Worm (Caenorhabditis elegans) whole organism, L3 larva: ENCODE data around the gene ocam-1.
"Not testable (repeated sequence)": the region's sequence is repeated elsewhere in the genome, so short reads cannot be mapped to it uniquely, and the experiment has no call there.

Source experiments
- R02D3.7 ChIP-seq: fragments of 150-350 bp; optimal IDR thresholded peaks from 2 replicates; lab custom pipeline; 2014; ENCODE audit warnings: missing biosample characterization, missing genetic modification characterization
- ZK546.5 ChIP-seq: sonication (generic microtip); optimal IDR thresholded peaks from 2 replicates; lab custom pipeline; 2017; ENCODE audit warnings: missing biosample characterization, missing genetic modification characterization
- aly-2 ChIP-seq: fragments of 150-350 bp; optimal IDR thresholded peaks from 2 replicates; lab custom pipeline; 2014; ENCODE audit warnings: missing biosample characterization, missing genetic modification characterization
- ama-1 ChIP-seq: fragments of 150-350 bp; optimal IDR thresholded peaks from 2 replicates; lab custom pipeline; 2018
- ceh-16 ChIP-seq: sonication (generic microtip); optimal IDR thresholded peaks from 2 replicates; lab custom pipeline; 2017; ENCODE audit warnings: missing biosample characterization, missing genetic modification characterization
- ceh-28 ChIP-seq: fragments of 150-350 bp; optimal IDR thresholded peaks from 2 replicates; lab custom pipeline; 2014; ENCODE audit warnings: missing biosample characterization, missing genetic modification reagents, missing genetic modification characterization
- ceh-82 ChIP-seq: fragments of 150-350 bp; optimal IDR thresholded peaks from 2 replicates; lab custom pipeline; 2014; ENCODE audit warnings: missing biosample characterization, missing genetic modification characterization
- daf-12 ChIP-seq: fragments of 150-350 bp; optimal IDR thresholded peaks from 2 replicates; lab custom pipeline; 2014; ENCODE audit warnings: missing biosample characterization, missing genetic modification reagents, missing genetic modification characterization
- egl-27 ChIP-seq: sonication (generic microtip); optimal IDR thresholded peaks from 4 replicates; lab custom pipeline; 2017; ENCODE audit warnings: missing biosample characterization, missing genetic modification reagents, missing genetic modification characterization
- egl-5 ChIP-seq: fragments of 150-350 bp; optimal IDR thresholded peaks from 2 replicates; lab custom pipeline; 2017; ENCODE audit warnings: missing biosample characterization, missing genetic modification reagents, missing genetic modification characterization, inconsistent platforms
- elt-2 ChIP-seq: sonication (generic microtip); optimal IDR thresholded peaks from 2 replicates; lab custom pipeline; 2016; ENCODE audit warnings: missing genetic modification reagents, mild to moderate bottlenecking, missing genetic modification characterization, missing compliant biosample characterization
- elt-3 ChIP-seq, 3 experiments: fragments of 150-350 bp in 1 of 3; sonication (generic microtip) in 2 of 3; optimal IDR thresholded peaks; 2 replicates in 2 of 3; 4 replicates in 1 of 3; lab custom pipeline; 2014 to 2017; ENCODE audit warnings: missing biosample characterization in 3 of 3, missing genetic modification characterization in 3 of 3
- eor-1 ChIP-seq, 2 experiments: fragments of 150-350 bp; optimal IDR thresholded peaks; 2 replicates each; lab custom pipeline; 2014 to 2018; ENCODE audit warnings: missing biosample characterization in 2 of 2, missing genetic modification characterization in 2 of 2
- fkh-10 ChIP-seq: sonication (generic microtip); optimal IDR thresholded peaks from 2 replicates; lab custom pipeline; 2017; ENCODE audit warnings: missing biosample characterization, missing genetic modification reagents, missing genetic modification characterization
- hmg-11 ChIP-seq: sonication (generic microtip); optimal IDR thresholded peaks from 2 replicates; lab custom pipeline; 2016; ENCODE audit warnings: missing genetic modification characterization, missing compliant biosample characterization
- lin-15B ChIP-seq: fragments of 150-350 bp; optimal IDR thresholded peaks from 2 replicates; lab custom pipeline; 2014; ENCODE audit warnings: missing biosample characterization, missing genetic modification characterization
- lin-39 ChIP-seq: fragments of 150-350 bp; optimal IDR thresholded peaks from 2 replicates; lab custom pipeline; 2018; ENCODE audit warnings: missing biosample characterization, missing genetic modification reagents, missing genetic modification characterization
- lsy-12 ChIP-seq: sonication (generic microtip); optimal IDR thresholded peaks from 2 replicates; lab custom pipeline; 2016; ENCODE audit warnings: mild to moderate bottlenecking, missing genetic modification characterization, missing compliant biosample characterization
- mdl-1 ChIP-seq: fragments of 150-350 bp; optimal IDR thresholded peaks from 2 replicates; lab custom pipeline; 2014; ENCODE audit warnings: missing biosample characterization, missing genetic modification characterization
- mml-1 ChIP-seq: fragments of 150-350 bp; sonication (generic microtip); optimal IDR thresholded peaks from 3 replicates; lab custom pipeline; 2014; ENCODE audit warnings: missing biosample characterization, missing genetic modification characterization
- nfya-1 ChIP-seq: sonication (generic microtip); optimal IDR thresholded peaks from 2 replicates; lab custom pipeline; 2017; ENCODE audit warnings: missing genetic modification characterization, mild to moderate bottlenecking, missing compliant biosample characterization, antibody characterized with exemption, moderate library complexity; ENCODE audit not compliant: insufficient read depth
- nhr-11 ChIP-seq: fragments of 150-350 bp; optimal IDR thresholded peaks from 2 replicates; lab custom pipeline; 2014; ENCODE audit warnings: missing biosample characterization, missing genetic modification characterization
- nhr-12 ChIP-seq: fragments of 150-350 bp; optimal IDR thresholded peaks from 2 replicates; lab custom pipeline; 2014; ENCODE audit warnings: missing biosample characterization, missing genetic modification characterization
- nhr-23 ChIP-seq: fragments of 150-350 bp; optimal IDR thresholded peaks from 2 replicates; lab custom pipeline; 2014; ENCODE audit warnings: missing biosample characterization, missing genetic modification reagents, missing genetic modification characterization
- nhr-25 ChIP-seq: sonication (generic microtip); optimal IDR thresholded peaks from 2 replicates; lab custom pipeline; 2017; ENCODE audit warnings: missing biosample characterization, missing genetic modification characterization
- nhr-28 ChIP-seq: fragments of 150-350 bp; optimal IDR thresholded peaks from 2 replicates; lab custom pipeline; 2014; ENCODE audit warnings: missing biosample characterization, missing genetic modification characterization
- nhr-43 ChIP-seq: sonication (generic microtip); optimal IDR thresholded peaks from 2 replicates; lab custom pipeline; 2016; ENCODE audit warnings: mild to moderate bottlenecking, missing genetic modification characterization, missing compliant biosample characterization; ENCODE audit not compliant: poor library complexity, severe bottlenecking
- nhr-67 ChIP-seq: fragments of 150-350 bp; optimal IDR thresholded peaks from 2 replicates; lab custom pipeline; 2014; ENCODE audit warnings: missing biosample characterization, missing genetic modification characterization
- nhr-76 ChIP-seq: fragments of 150-350 bp; sonication (generic microtip); optimal IDR thresholded peaks from 5 replicates; lab custom pipeline; 2014; ENCODE audit warnings: missing biosample characterization, missing genetic modification characterization
- nhr-77 ChIP-seq: fragments of 150-350 bp; optimal IDR thresholded peaks from 2 replicates; lab custom pipeline; 2014; ENCODE audit warnings: missing biosample characterization, missing genetic modification characterization
- pha-4 ChIP-seq: fragments of 150-350 bp; optimal IDR thresholded peaks from 2 replicates; lab custom pipeline; 2014; ENCODE audit warnings: missing biosample characterization, missing genetic modification reagents, missing genetic modification characterization
- pqm-1 ChIP-seq: fragments of 150-350 bp; optimal IDR thresholded peaks from 2 replicates; lab custom pipeline; 2017; ENCODE audit warnings: missing biosample characterization, missing genetic modification characterization, inconsistent platforms
- sea-2 ChIP-seq: fragments of 150-350 bp; sonication (generic microtip); optimal IDR thresholded peaks from 4 replicates; lab custom pipeline; 2014; ENCODE audit warnings: missing biosample characterization, missing genetic modification reagents, missing genetic modification characterization
- skn-1 ChIP-seq: fragments of 150-350 bp; optimal IDR thresholded peaks from 2 replicates; lab custom pipeline; 2014; ENCODE audit warnings: missing biosample characterization, missing genetic modification characterization
- snpc-4 ChIP-seq: fragments of 150-350 bp; optimal IDR thresholded peaks from 2 replicates; lab custom pipeline; 2014; ENCODE audit warnings: missing biosample characterization, missing genetic modification characterization
- unc-39 ChIP-seq: sonication (generic microtip); optimal IDR thresholded peaks from 4 replicates; lab custom pipeline; 2017; ENCODE audit warnings: missing biosample characterization, missing genetic modification characterization
- unc-62 ChIP-seq: fragments of 150-350 bp; sonication (generic microtip); optimal IDR thresholded peaks from 4 replicates; lab custom pipeline; 2014; ENCODE audit warnings: missing biosample characterization, missing genetic modification reagents, missing genetic modification characterization
- zag-1 ChIP-seq: fragments of 150-350 bp; optimal IDR thresholded peaks from 2 replicates; lab custom pipeline; 2014; ENCODE audit warnings: missing biosample characterization, missing genetic modification characterization
- ztf-11 ChIP-seq: fragments of 150-350 bp; optimal IDR thresholded peaks from 2 replicates; lab custom pipeline; 2014; ENCODE audit warnings: missing biosample characterization, missing genetic modification characterization
- ztf-4 ChIP-seq: fragments of 150-350 bp; optimal IDR thresholded peaks from 2 replicates; lab custom pipeline; 2014; ENCODE audit warnings: missing biosample characterization, missing genetic modification characterization

Gene ocam-1

ce11 chrV:14143634-14144033 lies 23.9 kb downstream of the ocam-1 start (continued):
- no peak for TF ChIP-seq ztf-11

- no peak for TF ChIP-seq aly-2 (tag; lab: Kevin White, UChicago)
- no peak for TF ChIP-seq nhr-43
- TF ChIP-seq unc-62 (GFP tag; lab: Kevin White, UChicago): no peak
- no peak for TF ChIP-seq ztf-4 (tag; lab: Kevin White, UChicago)
- TF ChIP-seq ceh-82 (tag; lab: Kevin White, UChicago): no peak
- no peak for TF ChIP-seq egl-27 (tag; lab: Kevin White, UChicago)
- TF ChIP-seq sea-2 (GFP tag; lab: Kevin White, UChicago): no peak
- TF ChIP-seq hmg-11 (tag; lab: Kevin White, UChicago): no peak
- TF ChIP-seq zag-1 (tag; lab: Kevin White, UChicago): no peak
- no peak for TF ChIP-seq pqm-1 (tag; lab: Kevin White, UChicago)
- no peak for TF ChIP-seq elt-2 (tag; lab: Kevin White, UChicago)
- TF ChIP-seq nhr-76: no peak
- TF ChIP-seq mml-1 (tag; lab: Kevin White, UChicago): no peak
- TF ChIP-seq egl-5: no peak
- no peak for TF ChIP-seq nhr-77
- no peak for TF ChIP-seq nhr-11
- no peak for TF ChIP-seq skn-1
- no peak for TF ChIP-seq pha-4 (tag; lab: Kevin White, UChicago)
Measured at ce11 chrV:14141846-14142245, 25.7 kb downstream of the ocam-1 start.

- TF ChIP-seq fkh-10 (GFP tag; lab: Kevin White, UChicago): peak; percentile 82
- TF ChIP-seq eor-1 (tag; optimal IDR thresholded peaks at IDR 0.05; lab: Kevin White, UChicago): no peak
- TF ChIP-seq pqm-1 (tag; lab: Kevin White, UChicago): no peak
- no peak for TF ChIP-seq mml-1 (tag; lab: Kevin White, UChicago)
- TF ChIP-seq daf-12 (tag; lab: Kevin White, UChicago): no peak
- TF ChIP-seq, all 47 proteins: peak for 1
Measured at ce11 chrV:14140733-14141132, 26.8 kb downstream of the ocam-1 start.

ce11 chrV:14139252-14140100 lies 28.1 kb downstream of the ocam-1 start:
- TF ChIP-seq nhr-25 (tag; lab: Kevin White, UChicago): peak; percentile 23
- no peak for TF ChIP-seq nhr-23 (tag; lab: Kevin White, UChicago)
- peak; percentile 5 for TF ChIP-seq ama-1
- no peak for TF ChIP-seq ztf-11
- TF ChIP-seq lsy-12 (tag; lab: Kevin White, UChicago): no peak
- TF ChIP-seq hmg-11 (tag; lab: Kevin White, UChicago): peak; percentile 23
- peak; percentile 16 for TF ChIP-seq lin-15B
- TF ChIP-seq pqm-1 (tag; lab: Kevin White, UChicago): no peak
- peak; percentile 40 for TF ChIP-seq lin-39 (tag; lab: Kevin White, UChicago)
- no peak for TF ChIP-seq skn-1
- TF ChIP-seq aly-2 (tag; lab: Kevin White, UChicago): no peak
- TF ChIP-seq ZK546.5: no peak
- no peak for TF ChIP-seq eor-1 (tag; optimal IDR thresholded peaks at IDR 0.05; lab: Kevin White, UChicago)

ce11 chrV:14137766-14138165 lies 29.8 kb downstream of the ocam-1 start, which contains the start of gene AH10.4:
TSS of gene AH10.4 (minus strand) at chrV:14137866.
- TF ChIP-seq ama-1; pqm-1 (tag; lab: Kevin White, UChicago); ZK546.5: not testable (repeated sequence)
- TF ChIP-seq, all 47 proteins: peak for 0; not testable (repeated sequence) for 47

ce11 chrV:14136152-14136551 lies 31.4 kb downstream of the ocam-1 start:
- TF ChIP-seq unc-39 (tag; lab: Kevin White, UChicago): no peak
- TF ChIP-seq aly-2 (tag; lab: Kevin White, UChicago): no peak
- peak; percentile 79 for TF ChIP-seq nfya-1 (tag; lab: Kevin White, UChicago)
- no peak for TF ChIP-seq zag-1 (tag; lab: Kevin White, UChicago)
- TF ChIP-seq ceh-28 (tag; lab: Kevin White, UChicago): peak; percentile 17
- peak; percentile 65 for TF ChIP-seq hmg-11 (tag; lab: Kevin White, UChicago)
- no peak for TF ChIP-seq ama-1
- TF ChIP-seq snpc-4 (tag; lab: Kevin White, UChicago): peak; percentile 49
- peak; percentile 47 for TF ChIP-seq lin-39 (tag; lab: Kevin White, UChicago)
- TF ChIP-seq nhr-11: no peak
- peak in 1 of 3 experiments; percentile 18 for TF ChIP-seq elt-3 (tag; optimal IDR thresholded peaks at IDR 0.05; lab: Kevin White, UChicago)
- TF ChIP-seq nhr-25 (tag; lab: Kevin White, UChicago): peak; percentile 77
- peak; percentile 61 for TF ChIP-seq lsy-12 (tag; lab: Kevin White, UChicago)
- no peak for TF ChIP-seq ceh-16 (tag; lab: Kevin White, UChicago)
- no peak for TF ChIP-seq nhr-67 (tag; lab: Kevin White, UChicago)
- no peak for TF ChIP-seq unc-62 (GFP tag; lab: Kevin White, UChicago)
- no peak for TF ChIP-seq fkh-10 (GFP tag; lab: Kevin White, UChicago)
- TF ChIP-seq nhr-28: no peak
- no peak for TF ChIP-seq R02D3.7
- peak; percentile 33 for TF ChIP-seq nhr-43
- no peak for TF ChIP-seq nhr-12 (tag; lab: Kevin White, UChicago)
- peak; percentile 62 for TF ChIP-seq mdl-1 (tag; lab: Kevin White, UChicago)
- TF ChIP-seq nhr-76: no peak
